Worm (Caenorhabditis elegans) whole organism, L4 larva: ENCODE results near the gene lgc-10.

Source experiments
- F26F4.8 ChIP-seq: fragments of 200-800 bp; sonication (Bioruptor generic); conservative IDR thresholded peaks from 2 replicates; pipeline ENCODE4 v1.3.6; 2022; ENCODE audit warnings: missing genetic modification characterization, missing compliant biosample characterization
- F37D6.2 ChIP-seq: sonication (generic microtip); optimal IDR thresholded peaks from 2 replicates; lab custom pipeline; 2016; ENCODE audit warnings: mild to moderate bottlenecking, missing genetic modification characterization, missing compliant biosample characterization
- F44E2.7 ChIP-seq: fragments of 200-800 bp; sonication (Bioruptor generic); IDR thresholded peaks from 2 replicates; pipeline ENCODE4 v2.1.2; 2022; ENCODE audit warnings: missing genetic modification characterization, missing compliant biosample characterization
- ZK337.2 ChIP-seq: fragments of 200-800 bp; sonication (Bioruptor generic); IDR thresholded peaks from 2 replicates; pipeline ENCODE4 v1.3.6; 2022; ENCODE audit warnings: missing genetic modification reagents, missing genetic modification characterization, missing compliant biosample characterization
- ZK546.5 ChIP-seq, 2 experiments: sonication (generic microtip); optimal IDR thresholded peaks; 2 replicates each; lab custom pipeline; 2017; ENCODE audit warnings: missing biosample characterization in 2 of 2, missing genetic modification characterization in 2 of 2
- aly-2 ChIP-seq: sonication (generic microtip); optimal IDR thresholded peaks from 2 replicates; lab custom pipeline; 2018; ENCODE audit warnings: missing biosample characterization, missing genetic modification characterization
- ceh-44 ChIP-seq: fragments of 200-800 bp; sonication (Bioruptor generic); IDR thresholded peaks from 2 replicates; pipeline ENCODE4 v1.3.6; 2022; ENCODE audit warnings: missing genetic modification reagents, missing genetic modification characterization, missing compliant biosample characterization
- ceh-82 ChIP-seq: sonication (generic microtip); optimal IDR thresholded peaks from 2 replicates; lab custom pipeline; 2017; ENCODE audit warnings: missing biosample characterization, missing genetic modification characterization
- cey-2 ChIP-seq: sonication (generic microtip); optimal IDR thresholded peaks from 3 replicates; lab custom pipeline; 2017; ENCODE audit warnings: missing genetic modification characterization, mild to moderate bottlenecking, missing compliant biosample characterization, antibody characterized with exemption, borderline replicate concordance; ENCODE audit not compliant: insufficient read depth
- ctbp-1 ChIP-seq: fragments of 200-800 bp; sonication (Bioruptor generic); IDR thresholded peaks from 2 replicates; pipeline ENCODE4 v1.3.6; 2022; ENCODE audit warnings: missing genetic modification reagents, missing genetic modification characterization, missing compliant biosample characterization
- daf-12 ChIP-seq: fragments of 150-350 bp; optimal IDR thresholded peaks from 2 replicates; lab custom pipeline; 2014; ENCODE audit warnings: missing biosample characterization, missing genetic modification reagents, missing genetic modification characterization
- dmd-8 ChIP-seq: fragments of 200-800 bp; sonication (Bioruptor generic); IDR thresholded peaks from 2 replicates; pipeline ENCODE4 v1.3.6; 2022; ENCODE audit warnings: missing genetic modification characterization, missing compliant biosample characterization
- egl-27 ChIP-seq: sonication (generic microtip); optimal IDR thresholded peaks from 3 replicates; lab custom pipeline; 2017; ENCODE audit warnings: missing biosample characterization, missing genetic modification reagents, missing genetic modification characterization
- egl-43 ChIP-seq: fragments of 200-800 bp; sonication (Bioruptor generic); IDR thresholded peaks from 2 replicates; pipeline ENCODE4 v1.3.6; 2022; ENCODE audit warnings: missing genetic modification reagents, missing genetic modification characterization, missing compliant biosample characterization
- hlh-11 ChIP-seq: fragments of 200-800 bp; sonication (Bioruptor generic); optimal IDR thresholded peaks from 2 replicates; lab custom pipeline; 2018; ENCODE audit warnings: mild to moderate bottlenecking, missing genetic modification characterization, missing compliant biosample characterization
- hlh-30 ChIP-seq: sonication (generic microtip); optimal IDR thresholded peaks from 2 replicates; lab custom pipeline; 2017; ENCODE audit warnings: antibody characterized with exemption, mild to moderate bottlenecking, missing genetic modification characterization, missing compliant biosample characterization; ENCODE audit not compliant: insufficient read depth
- lin-13 ChIP-seq: fragments of 150-350 bp; optimal IDR thresholded peaks from 2 replicates; lab custom pipeline; 2014; ENCODE audit warnings: missing biosample characterization, missing genetic modification reagents, missing genetic modification characterization
- lin-15B ChIP-seq: fragments of 150-350 bp; sonication (generic microtip); optimal IDR thresholded peaks from 3 replicates; lab custom pipeline; 2014; ENCODE audit warnings: missing biosample characterization, missing genetic modification characterization
- lin-38 ChIP-seq: fragments of 200-800 bp; sonication (Bioruptor generic); IDR thresholded peaks from 2 replicates; pipeline ENCODE4 v1.3.6; 2022; ENCODE audit warnings: missing genetic modification reagents, missing genetic modification characterization, missing compliant biosample characterization
- lir-3 ChIP-seq: sonication (generic microtip); optimal IDR thresholded peaks from 2 replicates; lab custom pipeline; 2016; ENCODE audit warnings: mild to moderate bottlenecking, missing genetic modification characterization, missing compliant biosample characterization
- mep-1 ChIP-seq: fragments of 150-350 bp; sonication (generic microtip); optimal IDR thresholded peaks from 3 replicates; lab custom pipeline; 2014; ENCODE audit warnings: missing biosample characterization, missing genetic modification characterization
- mes-2 ChIP-seq: sonication (generic microtip); optimal IDR thresholded peaks from 2 replicates; lab custom pipeline; 2016; ENCODE audit warnings: missing genotype, mild to moderate bottlenecking, missing genetic modification characterization, missing compliant biosample characterization; ENCODE audit not compliant: poor library complexity, severe bottlenecking
- nhr-102 ChIP-seq: sonication (generic microtip); optimal IDR thresholded peaks from 2 replicates; lab custom pipeline; 2016; ENCODE audit warnings: mild to moderate bottlenecking, missing genetic modification characterization, moderate library complexity, missing compliant biosample characterization
- nhr-11 ChIP-seq: fragments of 150-350 bp; optimal IDR thresholded peaks from 2 replicates; lab custom pipeline; 2014; ENCODE audit warnings: missing biosample characterization, missing genetic modification characterization
- nhr-237 ChIP-seq: sonication (generic microtip); optimal IDR thresholded peaks from 2 replicates; lab custom pipeline; 2017; ENCODE audit warnings: missing biosample characterization, missing genetic modification characterization
- nhr-25 ChIP-seq: sonication (generic microtip); optimal IDR thresholded peaks from 2 replicates; lab custom pipeline; 2017; ENCODE audit warnings: missing genetic modification characterization, mild to moderate bottlenecking, missing compliant biosample characterization, antibody characterized with exemption, moderate library complexity, borderline replicate concordance; ENCODE audit not compliant: insufficient read depth
- nhr-42 ChIP-seq: fragments of 200-800 bp; sonication (Bioruptor generic); IDR thresholded peaks from 2 replicates; pipeline ENCODE4 v1.3.6; 2022; ENCODE audit warnings: missing genetic modification characterization, missing compliant biosample characterization
- nhr-48 ChIP-seq: sonication (generic microtip); optimal IDR thresholded peaks from 2 replicates; lab custom pipeline; 2016; ENCODE audit warnings: mild to moderate bottlenecking, missing genetic modification characterization, missing compliant biosample characterization
- nhr-77 ChIP-seq: fragments of 150-350 bp; optimal IDR thresholded peaks from 2 replicates; lab custom pipeline; 2014; ENCODE audit warnings: missing biosample characterization, missing genetic modification characterization
- pqm-1 ChIP-seq: sonication (generic microtip); optimal IDR thresholded peaks from 2 replicates; lab custom pipeline; 2017; ENCODE audit warnings: missing biosample characterization, missing genetic modification characterization
- saeg-2 ChIP-seq: fragments of 200-800 bp; sonication (Bioruptor generic); IDR thresholded peaks from 2 replicates; pipeline ENCODE4 v1.3.6; 2022; ENCODE audit warnings: missing genetic modification reagents, missing genetic modification characterization, missing compliant biosample characterization
- snpc-1.2 ChIP-seq: fragments of 200-800 bp; sonication (Bioruptor generic); IDR thresholded peaks from 2 replicates; pipeline ENCODE4 v1.3.6; 2022; ENCODE audit warnings: missing genetic modification reagents, missing genetic modification characterization, missing compliant biosample characterization
- snpc-4 ChIP-seq: fragments of 150-350 bp; optimal IDR thresholded peaks from 2 replicates; lab custom pipeline; 2014; ENCODE audit warnings: missing biosample characterization, missing genetic modification characterization
- spr-1 ChIP-seq: sonication (generic microtip); optimal IDR thresholded peaks from 2 replicates; lab custom pipeline; 2016; ENCODE audit warnings: mild to moderate bottlenecking, missing genetic modification characterization, missing compliant biosample characterization
- unc-62 ChIP-seq, 3 experiments: fragments of 150-350 bp in 1 of 3; sonication (generic microtip); optimal IDR thresholded peaks in 2 of 3; peaks in 1 of 3; 1 replicate in 1 of 3; 2 replicates in 2 of 3; lab custom pipeline; 2014 to 2017; ENCODE audit warnings: missing biosample characterization in 3 of 3, missing genetic modification characterization in 3 of 3, missing genetic modification reagents in 3 of 3, missing genotype in 1 of 3
- zip-2 ChIP-seq: fragments of 150-350 bp; optimal IDR thresholded peaks from 2 replicates; lab custom pipeline; 2014; ENCODE audit warnings: missing biosample characterization, missing genetic modification characterization
- ztf-11 ChIP-seq: fragments of 150-350 bp; optimal IDR thresholded peaks from 2 replicates; lab custom pipeline; 2014; ENCODE audit warnings: missing biosample characterization, missing genetic modification characterization

lgc-10 gene

DNA sequence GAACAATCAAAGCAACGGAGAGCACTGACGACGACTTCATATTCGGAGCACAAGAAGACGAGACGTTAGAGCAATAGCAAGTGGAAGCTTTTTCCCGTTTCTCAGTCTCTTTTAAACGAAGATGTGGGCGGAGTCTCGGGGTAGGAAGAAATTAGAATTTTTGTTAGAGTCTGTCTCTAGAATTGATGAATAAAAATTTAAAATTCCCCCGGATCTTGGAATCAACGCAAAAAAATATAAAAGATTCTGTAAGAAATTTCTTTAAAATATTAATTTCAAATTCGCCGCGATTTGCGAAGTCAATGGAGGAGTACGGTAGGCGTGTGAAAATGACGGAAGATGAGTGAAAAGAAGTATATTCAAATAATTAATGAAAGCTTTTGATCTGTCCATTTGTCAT, 43.9 kb downstream of the lgc-10 start, which contains the start of gene nlp-71:
Gene nlp-71 (minus strand): TSS at position 101 of the 400 bp plus-strand sequence.
- TF ChIP-seq lin-13 (GFP tag; lab: Kevin White, UChicago) (no peak), nhr-42 (GFP tag; lab: Robert Waterston, UW) (no peak)

- no peak for TF ChIP-seq nhr-77 (tag; lab: Kevin White, UChicago)
- TF ChIP-seq ceh-82, result no peak
- no peak for TF ChIP-seq hlh-30 (tag; lab: Kevin White, UChicago)
- no peak for TF ChIP-seq aly-2 (tag; lab: Kevin White, UChicago)
- no peak for TF ChIP-seq egl-43 (GFP tag; lab: Robert Waterston, UW)
- no peak for TF ChIP-seq saeg-2 (GFP tag; lab: Robert Waterston, UW)
- no peak for TF ChIP-seq daf-12
- no peak for TF ChIP-seq F44E2.7 (GFP tag; lab: Robert Waterston, UW)
- TF ChIP-seq egl-27 (tag; lab: Kevin White, UChicago), result no peak
Observed at ce11 chrIV:6404871-6405270, 52.5 kb downstream of the lgc-10 start, which contains the start of gene srv-13. srv-13 (plus strand) TSS chrIV:6405171.

- TF ChIP-seq pqm-1 (tag; lab: Kevin White, UChicago) (no peak), nhr-25 (no peak), aly-2 (tag; lab: Kevin White, UChicago) (no peak), nhr-11 (tag; lab: Kevin White, UChicago) (no peak), ZK546.5 (tag; optimal IDR thresholded peaks at IDR 0.05; lab: Kevin White, UChicago) (no peak), hlh-11 (tag; lab: Kevin White, UChicago) (no peak), cey-2 (tag; lab: Kevin White, UChicago) (no peak)
Observed at ce11 chrIV:6403399-6403798, 54.0 kb downstream of the lgc-10 start.

ce11 chrIV:6402386-6402905, 54.9 kb downstream of the lgc-10 start, which contains the start of gene sfrp-1:
sfrp-1 (minus strand) TSS chrIV:6402436.
- TF ChIP-seq unc-62 (GFP tag; optimal IDR thresholded peaks at IDR 0.05 in 1 of 2; lab: Kevin White, UChicago), result no peak
- no peak for TF ChIP-seq unc-62 (tag; optimal IDR thresholded peaks at IDR 0.05; lab: Kevin White, UChicago)
- TF ChIP-seq snpc-4 (tag; lab: Kevin White, UChicago), result no peak
- TF ChIP-seq F26F4.8 (GFP tag; lab: Robert Waterston, UW), result no peak
- TF ChIP-seq lin-15B (tag; lab: Kevin White, UChicago), result no peak
- no peak for TF ChIP-seq ztf-11 (tag; lab: Kevin White, UChicago)
- no peak for TF ChIP-seq nhr-102 (tag; lab: Kevin White, UChicago)
- no peak for TF ChIP-seq lir-3 (tag; lab: Kevin White, UChicago)
- no peak for TF ChIP-seq nhr-237
- TF ChIP-seq snpc-1.2 (GFP tag; lab: Robert Waterston, UW), result no peak
- no peak for TF ChIP-seq dmd-8 (GFP tag; lab: Robert Waterston, UW)
- TF ChIP-seq mep-1 (tag; lab: Kevin White, UChicago), result no peak
- TF ChIP-seq mes-2 (tag; lab: Kevin White, UChicago), result no peak
- TF ChIP-seq lin-38 (GFP tag; lab: Robert Waterston, UW), result no peak
- no peak for TF ChIP-seq ctbp-1
- TF ChIP-seq F37D6.2 (tag; lab: Kevin White, UChicago), result no peak
- TF ChIP-seq spr-1 (tag; lab: Kevin White, UChicago), result no peak
- no peak for TF ChIP-seq zip-2
- no peak for TF ChIP-seq ceh-44 (GFP tag; lab: Robert Waterston, UW)
- TF ChIP-seq ZK337.2, result no peak
- no peak for TF ChIP-seq nhr-48 (tag; lab: Kevin White, UChicago)
